Worm (Caenorhabditis elegans) whole organism, L3 larva: ENCODE results near the gene F42E11.3.

Experiments
- R02D3.7 ChIP-seq: fragments of 150-350 bp; optimal IDR thresholded peaks from 2 replicates; lab custom pipeline; 2014; ENCODE audit warnings: missing biosample characterization, missing genetic modification characterization
- ama-1 ChIP-seq: fragments of 150-350 bp; optimal IDR thresholded peaks from 2 replicates; lab custom pipeline; 2018
- ceh-16 ChIP-seq: sonication (generic microtip); optimal IDR thresholded peaks from 2 replicates; lab custom pipeline; 2017; ENCODE audit warnings: missing biosample characterization, missing genetic modification characterization
- ceh-28 ChIP-seq: fragments of 150-350 bp; optimal IDR thresholded peaks from 2 replicates; lab custom pipeline; 2014; ENCODE audit warnings: missing biosample characterization, missing genetic modification reagents, missing genetic modification characterization
- ceh-82 ChIP-seq: fragments of 150-350 bp; optimal IDR thresholded peaks from 2 replicates; lab custom pipeline; 2014; ENCODE audit warnings: missing biosample characterization, missing genetic modification characterization
- egl-5 ChIP-seq: fragments of 150-350 bp; optimal IDR thresholded peaks from 2 replicates; lab custom pipeline; 2017; ENCODE audit warnings: missing biosample characterization, missing genetic modification reagents, missing genetic modification characterization, inconsistent platforms
- elt-1 ChIP-seq: fragments of 150-350 bp; optimal IDR thresholded peaks from 2 replicates; lab custom pipeline; 2014; ENCODE audit warnings: missing biosample characterization, missing genetic modification characterization
- elt-2 ChIP-seq: sonication (generic microtip); optimal IDR thresholded peaks from 2 replicates; lab custom pipeline; 2016; ENCODE audit warnings: missing genetic modification reagents, mild to moderate bottlenecking, missing genetic modification characterization, missing compliant biosample characterization
- elt-3 ChIP-seq, 3 experiments: fragments of 150-350 bp in 1 of 3; sonication (generic microtip) in 2 of 3; optimal IDR thresholded peaks; 2 replicates in 2 of 3; 4 replicates in 1 of 3; lab custom pipeline; 2014 to 2017; ENCODE audit warnings: missing biosample characterization in 3 of 3, missing genetic modification characterization in 3 of 3
- fkh-10 ChIP-seq: sonication (generic microtip); optimal IDR thresholded peaks from 2 replicates; lab custom pipeline; 2017; ENCODE audit warnings: missing biosample characterization, missing genetic modification reagents, missing genetic modification characterization
- fkh-2 ChIP-seq: fragments of 150-350 bp; optimal IDR thresholded peaks from 2 replicates; lab custom pipeline; 2014; ENCODE audit warnings: missing biosample characterization, missing genetic modification reagents, missing genetic modification characterization
- hmg-11 ChIP-seq: sonication (generic microtip); optimal IDR thresholded peaks from 2 replicates; lab custom pipeline; 2016; ENCODE audit warnings: missing genetic modification characterization, missing compliant biosample characterization
- lin-15B ChIP-seq: fragments of 150-350 bp; optimal IDR thresholded peaks from 2 replicates; lab custom pipeline; 2014; ENCODE audit warnings: missing biosample characterization, missing genetic modification characterization
- mml-1 ChIP-seq: fragments of 150-350 bp; sonication (generic microtip); optimal IDR thresholded peaks from 3 replicates; lab custom pipeline; 2014; ENCODE audit warnings: missing biosample characterization, missing genetic modification characterization
- nfya-1 ChIP-seq: sonication (generic microtip); optimal IDR thresholded peaks from 2 replicates; lab custom pipeline; 2017; ENCODE audit warnings: missing genetic modification characterization, mild to moderate bottlenecking, missing compliant biosample characterization, antibody characterized with exemption, moderate library complexity; ENCODE audit not compliant: insufficient read depth
- nhr-11 ChIP-seq: fragments of 150-350 bp; optimal IDR thresholded peaks from 2 replicates; lab custom pipeline; 2014; ENCODE audit warnings: missing biosample characterization, missing genetic modification characterization
- nhr-23 ChIP-seq: fragments of 150-350 bp; optimal IDR thresholded peaks from 2 replicates; lab custom pipeline; 2014; ENCODE audit warnings: missing biosample characterization, missing genetic modification reagents, missing genetic modification characterization
- nhr-25 ChIP-seq: sonication (generic microtip); optimal IDR thresholded peaks from 2 replicates; lab custom pipeline; 2017; ENCODE audit warnings: missing biosample characterization, missing genetic modification characterization
- nhr-28 ChIP-seq: fragments of 150-350 bp; optimal IDR thresholded peaks from 2 replicates; lab custom pipeline; 2014; ENCODE audit warnings: missing biosample characterization, missing genetic modification characterization
- nhr-43 ChIP-seq: sonication (generic microtip); optimal IDR thresholded peaks from 2 replicates; lab custom pipeline; 2016; ENCODE audit warnings: mild to moderate bottlenecking, missing genetic modification characterization, missing compliant biosample characterization; ENCODE audit not compliant: poor library complexity, severe bottlenecking
- nhr-67 ChIP-seq: fragments of 150-350 bp; optimal IDR thresholded peaks from 2 replicates; lab custom pipeline; 2014; ENCODE audit warnings: missing biosample characterization, missing genetic modification characterization
- pha-4 ChIP-seq: fragments of 150-350 bp; optimal IDR thresholded peaks from 2 replicates; lab custom pipeline; 2014; ENCODE audit warnings: missing biosample characterization, missing genetic modification reagents, missing genetic modification characterization
- pqm-1 ChIP-seq: fragments of 150-350 bp; optimal IDR thresholded peaks from 2 replicates; lab custom pipeline; 2017; ENCODE audit warnings: missing biosample characterization, missing genetic modification characterization, inconsistent platforms
- sea-2 ChIP-seq: fragments of 150-350 bp; sonication (generic microtip); optimal IDR thresholded peaks from 4 replicates; lab custom pipeline; 2014; ENCODE audit warnings: missing biosample characterization, missing genetic modification reagents, missing genetic modification characterization
- skn-1 ChIP-seq: fragments of 150-350 bp; optimal IDR thresholded peaks from 2 replicates; lab custom pipeline; 2014; ENCODE audit warnings: missing biosample characterization, missing genetic modification characterization
- snpc-4 ChIP-seq: fragments of 150-350 bp; optimal IDR thresholded peaks from 2 replicates; lab custom pipeline; 2014; ENCODE audit warnings: missing biosample characterization, missing genetic modification characterization
- unc-39 ChIP-seq: sonication (generic microtip); optimal IDR thresholded peaks from 4 replicates; lab custom pipeline; 2017; ENCODE audit warnings: missing biosample characterization, missing genetic modification characterization
- unc-62 ChIP-seq: fragments of 150-350 bp; sonication (generic microtip); optimal IDR thresholded peaks from 4 replicates; lab custom pipeline; 2014; ENCODE audit warnings: missing biosample characterization, missing genetic modification reagents, missing genetic modification characterization
- zag-1 ChIP-seq: fragments of 150-350 bp; optimal IDR thresholded peaks from 2 replicates; lab custom pipeline; 2014; ENCODE audit warnings: missing biosample characterization, missing genetic modification characterization

The F42E11.3 gene

ce11 chrX:11400467-11401184, 25.2 kb upstream of the F42E11.3 start:
- TF ChIP-seq nfya-1 (tag; lab: Kevin White, UChicago) (no peak), pha-4 (tag; lab: Kevin White, UChicago) (peak; percentile 39), unc-62 (GFP tag; lab: Kevin White, UChicago) (no peak), nhr-28 (tag; lab: Kevin White, UChicago) (no peak), sea-2 (GFP tag; lab: Kevin White, UChicago) (no peak), nhr-11 (tag; lab: Kevin White, UChicago) (no peak), elt-1 (tag; lab: Kevin White, UChicago) (no peak), lin-15B (tag; lab: Kevin White, UChicago) (no peak), skn-1 (tag; lab: Kevin White, UChicago) (no peak), nhr-67 (no peak), pqm-1 (peak; percentile 61), fkh-2 (tag; lab: Kevin White, UChicago) (no peak), snpc-4 (tag; lab: Kevin White, UChicago) (no peak), fkh-10 (no peak), hmg-11 (tag; lab: Kevin White, UChicago) (no peak), elt-2 (peak; percentile 29)

ce11 chrX:11392924-11393323, 17.5 kb upstream of the F42E11.3 start, which contains the start of gene prx-12:
Gene prx-12, plus strand, starts transcription at chrX:11393294.
- TF ChIP-seq nhr-25 (tag; lab: Kevin White, UChicago) (peak; percentile 2), ceh-28 (no peak), elt-2 (peak; percentile 76), fkh-10 (no peak), elt-3 (tag; optimal IDR thresholded peaks at IDR 0.05; lab: Kevin White, UChicago) (peak in 1 of 3 experiments; percentile 9), ama-1 (no peak), pqm-1 (peak; percentile 61)
- TF ChIP-seq, all 47 proteins: peak for 4

ce11 chrX:11387723-11388330, 12.4 kb upstream of the F42E11.3 start:
- TF ChIP-seq egl-5 (tag; lab: Kevin White, UChicago), result no peak
- TF ChIP-seq lin-15B (tag; lab: Kevin White, UChicago), result no peak
- no peak for TF ChIP-seq pha-4 (tag; lab: Kevin White, UChicago)
- no peak for TF ChIP-seq nhr-23 (tag; lab: Kevin White, UChicago)
- no peak for TF ChIP-seq zag-1 (tag; lab: Kevin White, UChicago)
- TF ChIP-seq skn-1 (tag; lab: Kevin White, UChicago), result no peak
- TF ChIP-seq ceh-28, result no peak
- TF ChIP-seq pqm-1, result no peak
- TF ChIP-seq fkh-10, result no peak

DNA sequence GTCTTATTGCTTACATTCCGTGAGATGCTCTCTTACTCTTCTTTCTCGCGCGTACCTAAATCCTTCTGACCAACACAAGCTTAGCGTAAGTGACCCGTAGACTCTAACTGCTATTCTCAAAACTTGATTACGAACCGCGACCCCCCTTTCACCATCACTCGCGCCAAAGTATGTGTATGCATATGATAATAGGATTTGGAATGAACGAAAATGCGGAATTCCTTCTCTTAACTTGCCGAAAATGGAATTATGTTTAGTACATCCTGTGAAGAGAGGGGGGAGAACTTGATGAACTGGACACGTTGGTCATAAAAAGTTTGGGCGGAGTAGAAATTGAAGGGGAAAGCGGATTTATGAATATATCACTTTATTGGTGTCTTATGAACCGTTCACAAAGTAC, 11.5 kb upstream of the F42E11.3 start:
- TF ChIP-seq R02D3.7 (tag; lab: Kevin White, UChicago) (no peak), fkh-10 (peak; percentile 95), ceh-82 (tag; lab: Kevin White, UChicago) (no peak), unc-39 (tag; lab: Kevin White, UChicago) (no peak), skn-1 (tag; lab: Kevin White, UChicago) (no peak), ama-1 (no peak), nfya-1 (tag; lab: Kevin White, UChicago) (peak; percentile 11), pqm-1 (no peak), nhr-43 (tag; lab: Kevin White, UChicago) (no peak), ceh-16 (tag; lab: Kevin White, UChicago) (no peak)

- no peak for TF ChIP-seq mml-1 (tag; lab: Kevin White, UChicago)
- TF ChIP-seq hmg-11 (tag; lab: Kevin White, UChicago), result no peak
- TF ChIP-seq nfya-1 (tag; lab: Kevin White, UChicago), result no peak
- peak; percentile 1 for TF ChIP-seq nhr-25 (tag; lab: Kevin White, UChicago)
- TF ChIP-seq elt-2, result no peak
- TF ChIP-seq nhr-23 (tag; lab: Kevin White, UChicago), result peak; percentile 26
- TF ChIP-seq ceh-28, result no peak
Observed at ce11 chrX:11385916-11386315, 10.5 kb upstream of the F42E11.3 start.
